Worm (Caenorhabditis elegans): ENCODE results near the gene lips-10.

lips-10 gene

ce11 chrII:8438791-8439287 lies at the start of gene lips-10:
Gene lips-10 (plus strand): TSS chrII:8439168.
- TF ChIP-seq him-1 (tag; optimal IDR thresholded peaks at IDR 0.05) (no peak), dao-5 (tag; optimal IDR thresholded peaks at IDR 0.05) (no peak), W03F9.2 (tag; optimal IDR thresholded peaks at IDR 0.05) (no peak)

DNA sequence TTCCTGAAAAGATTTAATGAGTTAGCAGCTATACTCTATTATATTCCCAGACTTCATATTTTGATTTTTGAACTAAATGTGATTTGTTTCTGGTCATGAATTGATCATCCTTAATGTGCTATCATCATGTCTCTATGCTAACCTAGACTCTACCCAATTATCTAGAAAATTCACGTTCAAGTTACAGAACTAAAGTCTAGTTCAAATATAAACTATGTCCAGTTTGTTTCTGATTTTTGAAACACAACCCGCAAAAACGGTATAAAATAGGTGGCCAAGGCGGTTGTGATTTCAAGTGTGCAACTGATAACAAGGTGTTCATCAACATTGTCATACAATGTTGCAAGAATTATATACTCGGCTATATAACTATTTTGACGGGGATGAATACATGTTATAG lies 48.2 kb upstream of the lips-10 start, which contains the start of gene F49E12.10:
F49E12.10 (plus strand) TSS at position 301 of the 400 bp plus-strand sequence.
- no peak for TF ChIP-seq him-1 (tag; optimal IDR thresholded peaks at IDR 0.05)
- no peak for TF ChIP-seq dao-5 (tag; optimal IDR thresholded peaks at IDR 0.05)
- TF ChIP-seq W03F9.2 (tag; optimal IDR thresholded peaks at IDR 0.05) = no peak

- TF ChIP-seq dao-5 (tag; optimal IDR thresholded peaks at IDR 0.05) = no peak
- TF ChIP-seq W03F9.2 (tag; optimal IDR thresholded peaks at IDR 0.05) = no peak
- TF ChIP-seq him-1 (tag; optimal IDR thresholded peaks at IDR 0.05) = no peak
Observed at ce11 chrII:8392215-8392614, 46.8 kb upstream of the lips-10 start.

DNA sequence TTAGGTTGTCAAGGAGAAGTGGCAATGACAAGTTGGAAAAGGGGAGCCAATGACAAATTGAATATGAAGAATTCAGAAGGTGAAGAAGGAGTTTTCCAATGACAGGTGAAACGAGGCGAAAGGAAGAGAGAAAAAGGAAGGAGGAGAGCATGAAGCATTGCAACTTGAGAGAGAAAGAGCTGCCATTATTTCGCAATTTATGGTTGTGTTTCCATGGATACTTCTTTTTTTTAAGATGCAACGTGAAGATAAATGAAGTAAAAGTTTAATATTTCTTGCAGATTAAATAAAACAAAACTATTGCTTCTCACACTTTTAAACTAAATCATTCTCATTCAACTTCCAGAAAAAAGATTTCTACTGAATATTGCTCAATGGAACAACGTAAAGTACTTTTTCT lies 44.8 kb upstream of the lips-10 start, which contains the start of gene F49E12.8:
F49E12.8 (minus strand) TSS at position 101 of the 400 bp plus-strand sequence.
- TF ChIP-seq dao-5 (tag; optimal IDR thresholded peaks at IDR 0.05) (no peak), W03F9.2 (tag; optimal IDR thresholded peaks at IDR 0.05) (no peak), him-1 (tag; optimal IDR thresholded peaks at IDR 0.05) (no peak)

DNA sequence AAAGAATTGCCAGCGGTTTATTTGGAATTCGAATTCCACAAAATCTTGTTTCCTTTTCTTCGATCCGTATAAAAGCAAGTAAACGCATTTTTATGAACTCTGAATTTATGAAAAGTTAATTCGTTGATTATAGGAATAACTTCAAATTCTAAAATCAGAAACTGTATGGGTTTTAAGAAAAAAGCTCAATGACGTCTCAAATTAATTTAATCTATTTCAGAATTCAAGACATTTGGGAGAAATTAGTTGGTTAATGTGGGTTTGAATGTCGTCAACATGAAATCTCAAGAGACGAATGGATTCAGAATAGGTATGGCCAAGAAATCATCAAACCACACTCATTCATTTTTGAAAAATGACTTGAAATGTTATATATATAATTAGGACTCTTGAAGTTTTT lies 42.9 kb upstream of the lips-10 start, which contains the start of gene F49E12.7:
F49E12.7 (minus strand) TSS at position 101 of the 400 bp plus-strand sequence.
- TF ChIP-seq W03F9.2 (tag; optimal IDR thresholded peaks at IDR 0.05) = no peak
- no peak for TF ChIP-seq him-1 (tag; optimal IDR thresholded peaks at IDR 0.05)
- no peak for TF ChIP-seq dao-5 (tag; optimal IDR thresholded peaks at IDR 0.05)

DNA sequence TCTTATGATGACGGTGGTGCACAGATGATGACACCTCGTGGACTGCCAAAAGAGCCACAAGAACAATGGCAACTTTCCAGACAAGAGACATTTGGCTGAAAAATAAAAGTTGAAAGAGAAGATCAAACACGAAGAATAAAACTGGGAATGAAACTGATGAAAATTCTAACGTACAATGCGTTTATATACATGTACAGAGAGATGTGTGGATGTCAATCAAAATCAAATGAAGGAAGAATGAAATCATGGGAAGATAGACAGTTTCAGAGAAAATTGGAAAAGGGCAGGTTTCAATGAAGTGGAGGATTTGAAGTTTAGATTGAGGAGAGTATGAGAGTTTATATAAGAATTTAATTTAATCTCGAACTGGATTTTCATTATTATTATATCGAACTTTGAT lies 39.9 kb upstream of the lips-10 start, which contains the start of gene dod-23:
dod-23 (minus strand) TSS at position 101 of the 400 bp plus-strand sequence.
- TF ChIP-seq dao-5 (tag; optimal IDR thresholded peaks at IDR 0.05) (no peak), him-1 (tag; optimal IDR thresholded peaks at IDR 0.05) (no peak), W03F9.2 (tag; optimal IDR thresholded peaks at IDR 0.05) (no peak)

DNA sequence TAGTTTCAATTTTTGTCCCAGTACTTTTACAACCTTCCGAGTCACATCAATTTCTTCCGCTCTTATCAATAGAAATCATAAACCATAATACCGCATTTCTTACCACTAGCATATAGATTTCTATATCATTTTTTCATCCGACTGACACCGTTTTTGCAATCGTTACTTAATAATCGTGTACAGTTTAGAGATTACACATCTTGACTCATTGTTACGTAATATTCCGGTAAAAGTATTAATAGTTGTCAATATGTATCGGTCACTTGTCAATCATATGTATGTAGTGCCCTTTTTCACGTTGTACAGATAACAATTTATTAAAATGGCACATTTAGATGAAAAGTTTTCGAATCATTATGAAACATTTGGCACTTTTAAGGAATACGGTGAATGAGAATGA lies 39.0 kb upstream of the lips-10 start:
- TF ChIP-seq W03F9.2 (tag; optimal IDR thresholded peaks at IDR 0.05) (no peak), dao-5 (tag; optimal IDR thresholded peaks at IDR 0.05) (no peak), him-1 (tag; optimal IDR thresholded peaks at IDR 0.05) (no peak)

- TF ChIP-seq dao-5 (tag; optimal IDR thresholded peaks at IDR 0.05) (no peak), W03F9.2 (tag; optimal IDR thresholded peaks at IDR 0.05) (no peak), him-1 (tag; optimal IDR thresholded peaks at IDR 0.05) (no peak)
Observed at ce11 chrII:8404748-8405147, 34.2 kb upstream of the lips-10 start, which contains the start of gene skpo-1. Gene skpo-1 (minus strand): TSS chrII:8404848.

DNA sequence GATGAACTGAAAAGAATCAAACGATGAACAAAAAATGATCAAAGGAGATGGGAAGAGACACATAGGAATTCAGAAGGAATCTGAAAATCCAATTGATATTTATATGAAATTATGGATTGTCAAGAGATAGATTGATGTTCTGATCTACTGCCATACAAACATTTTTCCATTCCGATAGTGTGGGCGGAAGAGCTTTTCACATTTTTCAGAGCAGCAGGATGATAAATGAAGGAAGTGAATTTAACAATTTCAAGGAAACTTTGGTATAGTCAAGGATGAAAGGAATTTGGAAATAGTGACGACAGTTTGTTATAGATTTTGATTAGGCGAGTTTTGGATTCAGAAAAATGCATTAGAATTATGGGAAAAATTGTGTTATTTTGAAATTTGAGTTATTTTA lies 33.7 kb upstream of the lips-10 start, which contains the start of gene ubc-24:
ubc-24 (plus strand) TSS at position 301 of the 400 bp plus-strand sequence.
- TF ChIP-seq him-1 (tag; optimal IDR thresholded peaks at IDR 0.05) (no peak), dao-5 (tag; optimal IDR thresholded peaks at IDR 0.05) (no peak), W03F9.2 (tag; optimal IDR thresholded peaks at IDR 0.05) (no peak)

DNA sequence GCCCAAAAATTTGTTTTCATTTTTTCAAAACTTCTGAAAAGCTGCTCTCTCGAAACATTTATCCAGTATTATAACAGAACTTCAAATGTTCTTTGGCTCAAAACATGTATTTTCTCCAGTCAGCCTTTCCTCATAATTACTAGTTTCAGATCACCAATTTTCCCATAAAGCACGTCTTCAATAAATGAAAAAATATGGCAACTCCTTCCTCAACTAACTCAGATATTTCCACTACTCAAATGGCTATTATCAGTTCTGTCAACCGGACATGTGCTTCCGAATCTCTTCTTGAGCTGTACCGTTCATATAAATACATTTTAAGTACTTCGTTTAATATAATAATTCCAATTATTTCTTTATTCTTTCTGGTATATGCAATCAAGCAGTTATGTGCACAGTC lies 31.5 kb upstream of the lips-10 start, which contains the start of gene sra-13:
sra-13 (plus strand) TSS at position 195 of the 400 bp plus-strand sequence.
- TF ChIP-seq him-1 (tag; optimal IDR thresholded peaks at IDR 0.05) (no peak), dao-5 (tag; optimal IDR thresholded peaks at IDR 0.05) (no peak), W03F9.2 (tag; optimal IDR thresholded peaks at IDR 0.05) (no peak)

- no peak for TF ChIP-seq dao-5 (tag; optimal IDR thresholded peaks at IDR 0.05)
- TF ChIP-seq W03F9.2 (tag; optimal IDR thresholded peaks at IDR 0.05) = no peak
- no peak for TF ChIP-seq him-1 (tag; optimal IDR thresholded peaks at IDR 0.05)
Observed at ce11 chrII:8409538-8409937, 29.4 kb upstream of the lips-10 start.

DNA sequence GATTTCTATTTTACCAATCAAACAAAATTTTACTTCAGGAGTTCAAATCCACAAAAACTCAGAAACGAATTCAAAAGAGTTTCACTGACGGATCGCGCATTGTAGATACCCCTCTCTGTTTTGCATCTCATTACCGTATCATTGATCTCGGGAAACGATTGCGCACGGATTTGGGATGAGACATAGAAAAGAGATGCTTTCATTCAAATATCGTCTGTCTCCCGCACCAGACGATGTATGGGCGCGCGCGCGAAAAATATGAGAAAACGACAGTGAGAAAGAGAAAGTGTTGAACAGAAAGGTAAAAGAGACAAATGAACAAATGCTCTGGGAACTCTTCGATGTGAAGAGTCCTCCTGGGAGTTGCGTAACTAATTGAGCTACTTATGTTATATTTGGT lies 28.0 kb upstream of the lips-10 start:
- TF ChIP-seq dao-5 (tag; optimal IDR thresholded peaks at IDR 0.05) (no peak), W03F9.2 (tag; optimal IDR thresholded peaks at IDR 0.05) (no peak), him-1 (tag; optimal IDR thresholded peaks at IDR 0.05) (no peak)

ce11 chrII:8412061-8412721 lies 26.8 kb upstream of the lips-10 start, which contains the start of gene efl-3:
Gene efl-3 (plus strand): TSS chrII:8412671.
- no peak for TF ChIP-seq him-1 (tag; optimal IDR thresholded peaks at IDR 0.05)
- TF ChIP-seq dao-5 (tag; optimal IDR thresholded peaks at IDR 0.05) = no peak
- TF ChIP-seq W03F9.2 (tag; optimal IDR thresholded peaks at IDR 0.05) = no peak

DNA sequence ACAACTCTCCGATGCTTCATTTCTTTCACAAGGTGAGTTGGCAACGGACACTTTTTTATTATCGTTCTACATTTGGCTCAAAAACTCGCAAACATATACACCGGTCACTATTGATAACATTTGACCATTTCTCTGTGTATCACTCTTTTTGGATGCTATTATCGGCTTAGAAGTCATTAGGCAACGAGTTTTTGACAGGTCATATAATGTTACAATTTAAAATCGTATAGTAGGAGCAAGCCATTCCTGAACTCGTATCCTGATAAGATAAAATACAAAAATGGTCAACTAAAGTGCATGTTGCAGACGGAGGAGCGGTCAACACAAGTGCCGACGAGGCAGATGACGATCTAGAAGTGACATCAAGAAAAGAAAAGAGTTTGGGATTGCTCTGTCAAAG lies 26.0 kb upstream of the lips-10 start:
- TF ChIP-seq W03F9.2 (tag; optimal IDR thresholded peaks at IDR 0.05) = no peak
- no peak for TF ChIP-seq dao-5 (tag; optimal IDR thresholded peaks at IDR 0.05)
- TF ChIP-seq him-1 (tag; optimal IDR thresholded peaks at IDR 0.05) = no peak

Data from whole organism, L4/young adult.